Worm (Caenorhabditis elegans): Measurements from ENCODE around the gene papl-1.

- TF ChIP-seq madf-5 (GFP tag; IDR thresholded peaks at IDR 0.05), result no peak
- TF ChIP-seq nhr-237 (tag; optimal IDR thresholded peaks at IDR 0.05), result no peak
- TF ChIP-seq ceh-62 (tag; optimal IDR thresholded peaks at IDR 0.05), result no peak
- TF ChIP-seq lir-3 (tag; optimal IDR thresholded peaks at IDR 0.05), result no peak
These were observed 26.8 kb downstream of the papl-1 start for ce11 chrV:12732734-12733133.
